Worm (Caenorhabditis elegans) whole organism, L1 larva: ENCODE measurements around the gene T22F3.8.

Experiments used
- C04F5.9 ChIP-seq: sonication (generic microtip); optimal IDR thresholded peaks from 2 replicates; lab custom pipeline; 2016; ENCODE audit warnings: missing genetic modification characterization, missing compliant biosample characterization
- C34B4.2 ChIP-seq: sonication (generic microtip); optimal IDR thresholded peaks from 2 replicates; lab custom pipeline; 2017; ENCODE audit warnings: mild to moderate bottlenecking, missing genetic modification characterization, missing compliant biosample characterization
- F16B12.6 ChIP-seq: fragments of 150-350 bp; optimal IDR thresholded peaks from 2 replicates; lab custom pipeline; 2014; ENCODE audit warnings: missing biosample characterization, missing genetic modification characterization
- aha-1 ChIP-seq: fragments of 150-350 bp; optimal IDR thresholded peaks from 2 replicates; lab custom pipeline; 2014; ENCODE audit warnings: missing biosample characterization, missing genetic modification characterization
- alr-1 ChIP-seq: fragments of 200-800 bp; sonication (Bioruptor generic); optimal IDR thresholded peaks from 2 replicates; lab custom pipeline; 2018; ENCODE audit warnings: borderline replicate concordance, mild to moderate bottlenecking, missing genetic modification characterization, missing compliant biosample characterization
- ama-1 ChIP-seq: fragments of 150-350 bp; optimal IDR thresholded peaks from 2 replicates; lab custom pipeline; 2014
- blmp-1 ChIP-seq: fragments of 150-350 bp; optimal IDR thresholded peaks from 2 replicates; lab custom pipeline; 2014; ENCODE audit warnings: missing biosample characterization, missing genetic modification characterization
- ceh-63 ChIP-seq: fragments of 200-800 bp; sonication (Bioruptor generic); optimal IDR thresholded peaks from 2 replicates; lab custom pipeline; 2018; ENCODE audit warnings: mild to moderate bottlenecking, missing genetic modification characterization, missing compliant biosample characterization
- ceh-8 ChIP-seq: fragments of 200-800 bp; sonication (Bioruptor generic); optimal IDR thresholded peaks from 2 replicates; lab custom pipeline; 2018; ENCODE audit warnings: mild to moderate bottlenecking, missing genetic modification characterization, moderate library complexity, missing compliant biosample characterization
- ceh-82 ChIP-seq, 3 experiments: fragments of 150-350 bp in 1 of 3; sonication (generic microtip) in 2 of 3; optimal IDR thresholded peaks; 2 replicates each; lab custom pipeline; 2014 to 2017; ENCODE audit warnings: missing biosample characterization in 3 of 3, missing genetic modification characterization in 3 of 3
- dsc-1 ChIP-seq: sonication (generic microtip); optimal IDR thresholded peaks from 2 replicates; lab custom pipeline; 2016; ENCODE audit warnings: mild to moderate bottlenecking, missing genetic modification characterization, missing compliant biosample characterization
- efl-3 ChIP-seq: fragments of 200-800 bp; sonication (Bioruptor generic); optimal IDR thresholded peaks from 2 replicates; lab custom pipeline; 2018; ENCODE audit warnings: mild to moderate bottlenecking, missing genetic modification characterization, missing compliant biosample characterization
- egl-13 ChIP-seq: sonication (generic microtip); optimal IDR thresholded peaks from 2 replicates; lab custom pipeline; 2016; ENCODE audit warnings: missing genotype, missing genetic modification reagents, missing genetic modification characterization, missing compliant biosample characterization
- egl-27 ChIP-seq, 2 experiments: fragments of 150-350 bp in 1 of 2; sonication (generic microtip); optimal IDR thresholded peaks; 3 replicates each; lab custom pipeline; 2017 to 2018; ENCODE audit warnings: missing biosample characterization in 2 of 2, missing genetic modification characterization in 2 of 2, missing genetic modification reagents in 2 of 2
- elt-2 ChIP-seq: sonication (generic microtip); optimal IDR thresholded peaks from 2 replicates; lab custom pipeline; 2016; ENCODE audit warnings: missing genetic modification characterization, mild to moderate bottlenecking, inconsistent platforms, missing compliant biosample characterization, missing genetic modification reagents
- elt-3 ChIP-seq, 6 experiments: fragments of 150-350 bp in 1 of 6; sonication (generic microtip); optimal IDR thresholded peaks; 2 replicates each; lab custom pipeline; 2017 to 2018; ENCODE audit warnings: missing biosample characterization in 6 of 6, missing genetic modification characterization in 6 of 6, inconsistent platforms in 1 of 6
- ets-5 ChIP-seq: fragments of 200-800 bp; sonication (Bioruptor generic); IDR thresholded peaks from 2 replicates; pipeline ENCODE4 v1.3.6; 2022; ENCODE audit warnings: missing genetic modification characterization, missing compliant biosample characterization
- fkh-10 ChIP-seq: sonication (generic microtip); optimal IDR thresholded peaks from 2 replicates; lab custom pipeline; 2017; ENCODE audit warnings: missing biosample characterization, missing genetic modification reagents, missing genetic modification characterization
- hlh-17 ChIP-seq: fragments of 200-800 bp; sonication (Bioruptor generic); optimal IDR thresholded peaks from 2 replicates; lab custom pipeline; 2018; ENCODE audit warnings: missing genetic modification characterization, mild to moderate bottlenecking, missing compliant biosample characterization, moderate library complexity, borderline replicate concordance
- hlh-4 ChIP-seq: sonication (generic microtip); optimal IDR thresholded peaks from 2 replicates; lab custom pipeline; 2016; ENCODE audit warnings: mild to moderate bottlenecking, missing genetic modification characterization, missing compliant biosample characterization
- irx-1 ChIP-seq: sonication (generic microtip); optimal IDR thresholded peaks from 2 replicates; lab custom pipeline; 2016; ENCODE audit warnings: missing genetic modification characterization, missing compliant biosample characterization
- jun-1 ChIP-seq: fragments of 150-350 bp; optimal IDR thresholded peaks from 2 replicates; lab custom pipeline; 2014; ENCODE audit warnings: missing biosample characterization, missing genetic modification reagents, missing genetic modification characterization
- lin-13 ChIP-seq: fragments of 150-350 bp; optimal IDR thresholded peaks from 2 replicates; lab custom pipeline; 2014; ENCODE audit warnings: missing biosample characterization, missing genetic modification reagents, missing genetic modification characterization
- lin-14 ChIP-seq: fragments of 200-800 bp; sonication (Bioruptor generic); optimal IDR thresholded peaks from 2 replicates; lab custom pipeline; 2018; ENCODE audit warnings: mild to moderate bottlenecking, missing genetic modification characterization, moderate library complexity, missing compliant biosample characterization
- lin-35 ChIP-seq, 2 experiments: fragments of 150-350 bp; optimal IDR thresholded peaks; 2 replicates each; lab custom pipeline; 2014; ENCODE audit warnings: missing biosample characterization in 2 of 2, missing genetic modification characterization in 2 of 2, missing genetic modification reagents in 2 of 2
- lir-3 ChIP-seq: sonication (generic microtip); optimal IDR thresholded peaks from 2 replicates; lab custom pipeline; 2016; ENCODE audit warnings: mild to moderate bottlenecking, missing genetic modification characterization, moderate library complexity, missing compliant biosample characterization; ENCODE audit not compliant: poor library complexity
- mab-9 ChIP-seq: fragments of 200-800 bp; sonication (Bioruptor generic); IDR thresholded peaks from 2 replicates; pipeline ENCODE4 v1.3.6; 2022; ENCODE audit warnings: missing genetic modification reagents, missing genetic modification characterization, missing compliant biosample characterization
- mdl-1 ChIP-seq, 2 experiments: fragments of 150-350 bp; optimal IDR thresholded peaks; 2 replicates each; lab custom pipeline; 2014 to 2017; ENCODE audit warnings: missing biosample characterization in 2 of 2, missing genetic modification characterization in 2 of 2, inconsistent platforms in 1 of 2
- mef-2 ChIP-seq: fragments of 150-350 bp; optimal IDR thresholded peaks from 2 replicates; lab custom pipeline; 2014; ENCODE audit warnings: missing biosample characterization, missing genetic modification characterization
- mep-1 ChIP-seq: fragments of 150-350 bp; optimal IDR thresholded peaks from 2 replicates; lab custom pipeline; 2014; ENCODE audit warnings: missing biosample characterization, missing genetic modification characterization
- nhr-11 ChIP-seq: fragments of 150-350 bp; optimal IDR thresholded peaks from 2 replicates; lab custom pipeline; 2014; ENCODE audit warnings: missing biosample characterization, missing genetic modification characterization
- nhr-19 ChIP-seq: fragments of 200-800 bp; sonication (Bioruptor generic); conservative IDR thresholded peaks from 2 replicates; pipeline ENCODE4 v1.3.6; 2022; ENCODE audit warnings: missing genetic modification characterization, missing compliant biosample characterization
- nhr-28 ChIP-seq: fragments of 150-350 bp; optimal IDR thresholded peaks from 2 replicates; lab custom pipeline; 2014; ENCODE audit warnings: missing biosample characterization, missing genetic modification characterization
- nhr-71 ChIP-seq: sonication (generic microtip); optimal IDR thresholded peaks from 2 replicates; lab custom pipeline; 2016; ENCODE audit warnings: mild to moderate bottlenecking, missing genetic modification characterization, moderate library complexity, missing compliant biosample characterization
- nhr-84 ChIP-seq: sonication (generic microtip); optimal IDR thresholded peaks from 2 replicates; lab custom pipeline; 2017; ENCODE audit warnings: missing biosample characterization, missing genetic modification characterization
- nhr-85 ChIP-seq: sonication (generic microtip); peaks from one replicate; lab custom pipeline; 2016; ENCODE audit warnings: missing genetic modification characterization, inconsistent platforms, missing compliant biosample characterization
- nhr-90 ChIP-seq: sonication (generic microtip); optimal IDR thresholded peaks from 2 replicates; lab custom pipeline; 2016; ENCODE audit warnings: mild to moderate bottlenecking, missing genetic modification characterization, missing compliant biosample characterization; ENCODE audit not compliant: poor library complexity
- pag-3 ChIP-seq: sonication (generic microtip); optimal IDR thresholded peaks from 2 replicates; lab custom pipeline; 2017; ENCODE audit warnings: missing genetic modification characterization, mild to moderate bottlenecking, missing compliant biosample characterization, antibody characterized with exemption, borderline replicate concordance; ENCODE audit not compliant: insufficient read depth
- pax-3 ChIP-seq: fragments of 200-800 bp; sonication (Bioruptor generic); optimal IDR thresholded peaks from 2 replicates; lab custom pipeline; 2018; ENCODE audit warnings: mild to moderate bottlenecking, missing genetic modification characterization, moderate library complexity, missing compliant biosample characterization
- skn-1 ChIP-seq: fragments of 150-350 bp; optimal IDR thresholded peaks from 2 replicates; lab custom pipeline; 2014; ENCODE audit warnings: missing biosample characterization, missing genetic modification characterization
- snpc-4 ChIP-seq: fragments of 150-350 bp; optimal IDR thresholded peaks from 2 replicates; lab custom pipeline; 2014; ENCODE audit warnings: missing biosample characterization, missing genetic modification characterization
- snu-23 ChIP-seq: sonication (generic microtip); optimal IDR thresholded peaks from 2 replicates; lab custom pipeline; 2016; ENCODE audit warnings: missing genetic modification characterization, missing compliant biosample characterization
- sup-37 ChIP-seq: fragments of 200-800 bp; sonication (Bioruptor generic); optimal IDR thresholded peaks from 2 replicates; lab custom pipeline; 2018; ENCODE audit warnings: mild to moderate bottlenecking, missing genetic modification characterization, missing compliant biosample characterization
- tbx-2 ChIP-seq: sonication (generic microtip); optimal IDR thresholded peaks from 2 replicates; lab custom pipeline; 2016; ENCODE audit warnings: missing genetic modification characterization, missing compliant biosample characterization
- unc-62 ChIP-seq: fragments of 150-350 bp; optimal IDR thresholded peaks from 2 replicates; lab custom pipeline; 2014; ENCODE audit warnings: missing biosample characterization, missing genetic modification reagents, missing genetic modification characterization
- unc-98 ChIP-seq: fragments of 200-800 bp; sonication (Bioruptor generic); IDR thresholded peaks from 2 replicates; pipeline ENCODE4 v1.3.6; 2022; ENCODE audit warnings: missing genetic modification characterization, missing compliant biosample characterization
- vab-15 ChIP-seq: sonication (generic microtip); optimal IDR thresholded peaks from 2 replicates; lab custom pipeline; 2017; ENCODE audit warnings: missing genotype, mild to moderate bottlenecking, missing genetic modification characterization, missing compliant biosample characterization
- xbp-1 ChIP-seq: sonication (generic microtip); optimal IDR thresholded peaks from 2 replicates; lab custom pipeline; 2016; ENCODE audit warnings: missing genetic modification characterization, missing compliant biosample characterization
- zag-1 ChIP-seq: fragments of 150-350 bp; optimal IDR thresholded peaks from 2 replicates; lab custom pipeline; 2014; ENCODE audit warnings: missing biosample characterization, missing genetic modification characterization
- zip-4 ChIP-seq: fragments of 200-800 bp; sonication (Bioruptor generic); optimal IDR thresholded peaks from 2 replicates; lab custom pipeline; 2018; ENCODE audit warnings: mild to moderate bottlenecking, missing genetic modification characterization, moderate library complexity, missing compliant biosample characterization
- ztf-11 ChIP-seq, 2 experiments: sonication (generic microtip); optimal IDR thresholded peaks; 2 replicates each; lab custom pipeline; 2016 to 2017; ENCODE audit warnings: missing genetic modification characterization in 2 of 2, missing biosample characterization in 1 of 2, missing compliant biosample characterization in 1 of 2
- ztf-4 ChIP-seq: fragments of 150-350 bp; optimal IDR thresholded peaks from 2 replicates; lab custom pipeline; 2014; ENCODE audit warnings: missing biosample characterization, missing genetic modification characterization

Gene T22F3.8

DNA sequence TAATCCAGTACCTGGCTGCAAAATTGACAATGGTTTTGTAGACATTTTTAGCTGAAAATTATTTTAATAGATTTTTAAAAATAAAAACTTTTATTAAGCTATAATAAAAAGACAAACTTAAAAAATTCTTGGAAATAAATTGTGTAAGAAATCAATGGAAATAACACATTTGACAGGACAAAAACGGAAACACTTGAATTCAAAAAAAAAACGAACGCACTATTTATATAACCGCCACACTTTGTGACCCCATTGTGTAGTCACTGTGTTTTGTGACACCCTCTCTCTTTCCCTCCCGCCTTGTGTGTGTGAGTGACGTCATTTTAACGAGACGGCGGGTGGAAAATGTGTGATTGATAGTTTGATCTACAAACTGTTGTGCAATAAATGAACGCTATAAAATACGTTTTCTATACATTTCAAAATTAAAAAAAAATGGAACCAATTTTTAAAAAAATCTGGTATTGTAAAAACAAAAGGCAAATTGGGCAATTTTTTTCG lies 39.0 kb upstream of the T22F3.8 start, which contains the start of gene F59B1.8 (continued):
- TF ChIP-seq ceh-82 (tag; optimal IDR thresholded peaks at IDR 0.05; lab: Kevin White, UChicago) (peak in 2 of 3 experiments; percentile 7 to 36), nhr-19 (peak; percentile 53), aha-1 (tag; lab: Kevin White, UChicago) (no peak), nhr-85 (tag; lab: Kevin White, UChicago) (peak; percentile 82), hlh-4 (tag; lab: Kevin White, UChicago) (no peak), xbp-1 (tag; lab: Kevin White, UChicago) (peak; percentile 12), dsc-1 (tag; lab: Kevin White, UChicago) (no peak), nhr-90 (tag; lab: Kevin White, UChicago) (peak; percentile 53), nhr-71 (peak; percentile 69), efl-3 (GFP tag; lab: Kevin White, UChicago) (no peak), ceh-8 (no peak), unc-62 (no peak), fkh-10 (GFP tag; lab: Kevin White, UChicago) (no peak), nhr-28 (tag; lab: Kevin White, UChicago) (no peak), snpc-4 (tag; lab: Kevin White, UChicago) (no peak), mdl-1 (tag; optimal IDR thresholded peaks at IDR 0.05; lab: Kevin White, UChicago) (peak in 1 of 2 experiments; percentile 29), tbx-2 (no peak), egl-13 (tag; lab: Kevin White, UChicago) (no peak), egl-27 (tag; optimal IDR thresholded peaks at IDR 0.05; lab: Kevin White, UChicago) (peak in 1 of 2 experiments; percentile 3), F16B12.6 (no peak), jun-1 (tag; lab: Kevin White, UChicago) (peak; percentile 18), lin-13 (GFP tag; lab: Kevin White, UChicago) (no peak), sup-37 (no peak), alr-1 (tag; lab: Kevin White, UChicago) (no peak), ztf-4 (tag; lab: Kevin White, UChicago) (no peak), blmp-1 (tag; lab: Kevin White, UChicago) (peak; percentile 24), mab-9 (GFP tag; lab: Robert Waterston, UW) (no peak), zag-1 (tag; lab: Kevin White, UChicago) (no peak), ets-5 (no peak), zip-4 (GFP tag; lab: Kevin White, UChicago) (no peak), mef-2 (tag; lab: Kevin White, UChicago) (no peak), vab-15 (tag; lab: Kevin White, UChicago) (no peak), lir-3 (tag; lab: Kevin White, UChicago) (no peak), elt-3 (tag; optimal IDR thresholded peaks at IDR 0.05; lab: Kevin White, UChicago) (no peak), lin-35 (GFP tag; optimal IDR thresholded peaks at IDR 0.05; lab: Kevin White, UChicago) (peak in 1 of 2 experiments; percentile 71), ceh-63 (GFP tag; lab: Kevin White, UChicago) (no peak), C34B4.2 (no peak), ama-1 (lab: Kevin White, UChicago) (no peak), elt-2 (tag; lab: Kevin White, UChicago) (peak; percentile 72), hlh-17 (GFP tag; lab: Kevin White, UChicago) (no peak), lin-14 (GFP tag; lab: Kevin White, UChicago) (peak; percentile 78), mep-1 (tag; lab: Kevin White, UChicago) (no peak), snu-23 (GFP tag; lab: Kevin White, UChicago) (peak; percentile 55), unc-98 (GFP tag; lab: Robert Waterston, UW) (no peak), pag-3 (tag; lab: Kevin White, UChicago) (no peak), ztf-11 (tag; optimal IDR thresholded peaks at IDR 0.05; lab: Kevin White, UChicago) (no peak), C04F5.9 (tag; lab: Kevin White, UChicago) (no peak), nhr-11 (tag; lab: Kevin White, UChicago) (no peak), nhr-84 (tag; lab: Kevin White, UChicago) (no peak), pax-3 (tag; lab: Kevin White, UChicago) (no peak), skn-1 (tag; lab: Kevin White, UChicago) (peak; percentile 15), irx-1 (tag; lab: Kevin White, UChicago) (no peak)
